Worm (Caenorhabditis elegans) whole organism, L1 larva: ENCODE data around the gene cyp-33C11.

Experiments used
- ceh-8 ChIP-seq: fragments of 200-800 bp; sonication (Bioruptor generic); optimal IDR thresholded peaks from 2 replicates; lab custom pipeline; 2018; ENCODE audit warnings: mild to moderate bottlenecking, missing genetic modification characterization, moderate library complexity, missing compliant biosample characterization
- ceh-82 ChIP-seq, 3 experiments: fragments of 150-350 bp in 1 of 3; sonication (generic microtip) in 2 of 3; optimal IDR thresholded peaks; 2 replicates each; lab custom pipeline; 2014 to 2017; ENCODE audit warnings: missing biosample characterization in 3 of 3, missing genetic modification characterization in 3 of 3
- lin-13 ChIP-seq: fragments of 150-350 bp; optimal IDR thresholded peaks from 2 replicates; lab custom pipeline; 2014; ENCODE audit warnings: missing biosample characterization, missing genetic modification reagents, missing genetic modification characterization
- lin-39 ChIP-seq: fragments of 150-350 bp; optimal IDR thresholded peaks from 2 replicates; lab custom pipeline; 2014; ENCODE audit warnings: missing biosample characterization, missing genetic modification reagents, missing genetic modification characterization
- nhr-12 ChIP-seq: sonication (generic microtip); optimal IDR thresholded peaks from 2 replicates; lab custom pipeline; 2017; ENCODE audit warnings: missing biosample characterization, missing genetic modification characterization
- nhr-237 ChIP-seq: fragments of 150-350 bp; optimal IDR thresholded peaks from 2 replicates; lab custom pipeline; 2014; ENCODE audit warnings: missing biosample characterization, missing genetic modification characterization
- sox-4 ChIP-seq: sonication (generic microtip); optimal IDR thresholded peaks from 2 replicates; lab custom pipeline; 2016; ENCODE audit warnings: missing genetic modification characterization, missing compliant biosample characterization

DNA sequence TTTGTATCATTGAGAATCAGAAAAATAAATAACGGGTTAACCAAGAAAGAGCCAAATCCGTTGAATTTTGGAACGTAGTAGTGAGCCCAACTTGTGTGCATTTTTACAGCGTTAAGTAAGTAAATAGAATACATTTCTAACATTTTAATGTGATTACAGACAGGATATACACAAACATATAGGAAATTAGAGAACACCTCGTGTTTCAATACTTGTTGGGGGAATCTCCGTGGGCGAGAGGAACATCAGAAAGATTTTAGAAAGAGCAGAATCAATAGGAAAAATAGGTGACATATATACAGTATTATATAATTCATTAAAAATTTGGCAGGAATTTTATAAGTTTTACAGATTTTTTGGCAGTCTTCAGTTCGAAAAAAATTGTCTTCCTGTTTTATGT is 26.0 kb upstream of the cyp-33C11 start, which contains the start of gene srj-24:
- TF ChIP-seq nhr-237 (tag; lab: Kevin White, UChicago) (no peak), lin-13 (GFP tag; lab: Kevin White, UChicago) (no peak), sox-4 (tag; lab: Kevin White, UChicago) (no peak), nhr-12 (tag; lab: Kevin White, UChicago) (no peak), lin-39 (tag; lab: Kevin White, UChicago) (no peak), ceh-82 (tag; optimal IDR thresholded peaks at IDR 0.05; lab: Kevin White, UChicago) (no peak), ceh-8 (GFP tag; lab: Kevin White, UChicago) (no peak)
